Worm (Caenorhabditis elegans): ENCODE data around the gene Y11D7A.5.
A peak's percentile ranks its signal among the peaks of the same experiment; 100 is the strongest.

Y11D7A.5 gene

ce11 chrIV:9258547-9258946, 13.2 kb upstream of the Y11D7A.5 start:
- no peak for TF ChIP-seq lsy-27 (tag; optimal IDR thresholded peaks at IDR 0.05; ENCODE audit: borderline replicate concordance, insufficient read depth)
- TF ChIP-seq die-1 (tag; optimal IDR thresholded peaks at IDR 0.05): no peak
- no peak for TF ChIP-seq let-526 (GFP tag; IDR thresholded peaks at IDR 0.05)
- TF ChIP-seq bed-1 (GFP tag; IDR thresholded peaks at IDR 0.05): no peak
- TF ChIP-seq lin-54 (GFP tag; optimal IDR thresholded peaks at IDR 0.05): no peak
- no peak for TF ChIP-seq snpc-1.1 (tag; optimal IDR thresholded peaks at IDR 0.05; ENCODE audit: insufficient read depth)
- no peak for TF ChIP-seq nhr-120 (GFP tag; IDR thresholded peaks at IDR 0.05)
- TF ChIP-seq him-1 (tag; optimal IDR thresholded peaks at IDR 0.05): no peak
- no peak for TF ChIP-seq snpc-4 (GFP tag; optimal IDR thresholded peaks at IDR 0.05)
- TF ChIP-seq snpc-4 (tag; optimal IDR thresholded peaks at IDR 0.05): peak in 1 of 4 experiments; percentile 11
- no peak for TF ChIP-seq F39B2.1 (GFP tag; IDR thresholded peaks at IDR 0.05)
- TF ChIP-seq snpc-3.4 (tag; optimal IDR thresholded peaks at IDR 0.05): no peak
- no peak for TF ChIP-seq let-607 (tag; optimal IDR thresholded peaks at IDR 0.05)
- peak; percentile 69 for TF ChIP-seq ama-1 (optimal IDR thresholded peaks at IDR 0.05)
- no peak for TF ChIP-seq ama-1 (GFP tag; optimal IDR thresholded peaks at IDR 0.05)
- no peak for TF ChIP-seq B0035.1 (tag; optimal IDR thresholded peaks at IDR 0.05)
- TF ChIP-seq ccch-3 (GFP tag; optimal IDR thresholded peaks at IDR 0.05): no peak
- no peak for TF ChIP-seq ceh-27 (GFP tag; optimal IDR thresholded peaks at IDR 0.05)
- no peak for TF ChIP-seq ztf-3 (GFP tag; optimal IDR thresholded peaks at IDR 0.05)
- no peak for TF ChIP-seq egrh-3 (GFP tag; IDR thresholded peaks at IDR 0.05)
- TF ChIP-seq lin-26 (GFP tag; IDR thresholded peaks at IDR 0.05): no peak
- no peak for TF ChIP-seq lsl-1 (GFP tag; optimal IDR thresholded peaks at IDR 0.05)
- TF ChIP-seq F55B11.4 (tag; optimal IDR thresholded peaks at IDR 0.05; ENCODE audit: borderline replicate concordance, insufficient read depth): no peak
- TF ChIP-seq attf-3 (GFP tag; conservative IDR thresholded peaks at IDR 0.05): 0 out of 2 replicates have a peak, but pooled peaks have one; percentile 21
- peak; percentile 24; the same call in 1 of the 2 replicates for TF ChIP-seq ekl-4 (GFP tag; IDR thresholded peaks at IDR 0.05)
- TF ChIP-seq ztf-28 (GFP tag; IDR thresholded peaks at IDR 0.05): no peak
- 0 out of 2 replicates have a peak, but pooled peaks have one; percentile 21 for TF ChIP-seq madf-6 (GFP tag; IDR thresholded peaks at IDR 0.05)
- TF ChIP-seq F52B5.7 (tag; optimal IDR thresholded peaks at IDR 0.05): no peak
- no peak for TF ChIP-seq chd-7 (tag; optimal IDR thresholded peaks at IDR 0.05)

- no peak for TF ChIP-seq die-1 (tag; optimal IDR thresholded peaks at IDR 0.05)
- no peak for TF ChIP-seq unc-62 (GFP tag; optimal IDR thresholded peaks at IDR 0.05)
- TF ChIP-seq lin-26 (GFP tag; IDR thresholded peaks at IDR 0.05): no peak
- TF ChIP-seq mel-28 (tag; optimal IDR thresholded peaks at IDR 0.05; ENCODE audit: borderline replicate concordance): no peak
- TF ChIP-seq Y67H2A.10 (GFP tag; conservative IDR thresholded peaks at IDR 0.05): no peak
- no peak for TF ChIP-seq him-1 (tag; optimal IDR thresholded peaks at IDR 0.05)
- no peak for TF ChIP-seq pbrm-1 (GFP tag; IDR thresholded peaks at IDR 0.05)
- no peak for TF ChIP-seq hmg-1.2 (GFP tag; IDR thresholded peaks at IDR 0.05)
- no peak for TF ChIP-seq tlf-1 (GFP tag; optimal IDR thresholded peaks at IDR 0.05)
- no peak for TF ChIP-seq nhr-179 (tag; optimal IDR thresholded peaks at IDR 0.05)
- TF ChIP-seq egl-18 (GFP tag; IDR thresholded peaks at IDR 0.05): no peak
- TF ChIP-seq B0035.1 (tag; optimal IDR thresholded peaks at IDR 0.05): no peak
- TF ChIP-seq hlh-26 (GFP tag; conservative IDR thresholded peaks at IDR 0.05): no peak
- TF ChIP-seq let-607 (tag; optimal IDR thresholded peaks at IDR 0.05): no peak
These were observed 11.5 kb upstream of the Y11D7A.5 start for ce11 chrIV:9256865-9257264.

Data from whole organism, young adult.